Worm (Caenorhabditis elegans) whole organism, dauer: ENCODE measurements around the gene T27E7.3.

Experiments used
- unc-62 ChIP-seq: sonication (generic microtip); optimal IDR thresholded peaks from 2 replicates; lab custom pipeline; 2017; ENCODE audit warnings: missing biosample characterization, missing genetic modification reagents, missing genetic modification characterization

The T27E7.3 gene

ce11 chrIV:14528718-14529117 is at the start of gene T27E7.3:
Gene T27E7.3 (plus strand): TSS chrIV:14529018.
- no peak for TF ChIP-seq unc-62

- no peak for TF ChIP-seq unc-62
Measured at ce11 chrIV:14481984-14482383, 46.8 kb upstream of the T27E7.3 start, which contains the start of gene Y57G11A.4. Gene Y57G11A.4 (plus strand): TSS chrIV:14482284.

- no peak for TF ChIP-seq unc-62
Measured at ce11 chrIV:14483427-14483826, 45.4 kb upstream of the T27E7.3 start.

- TF ChIP-seq unc-62: no peak
Measured at ce11 chrIV:14491135-14491534, 37.7 kb upstream of the T27E7.3 start.

- no peak for TF ChIP-seq unc-62
Measured at ce11 chrIV:14495474-14495873, 33.3 kb upstream of the T27E7.3 start.

ce11 chrIV:14496494-14496893 is 32.3 kb upstream of the T27E7.3 start:
- no peak for TF ChIP-seq unc-62

- no peak for TF ChIP-seq unc-62
Measured at ce11 chrIV:14505066-14505465, 23.8 kb upstream of the T27E7.3 start, which contains the start of gene tag-273. Gene tag-273 (minus strand): TSS chrIV:14505166.

- no peak for TF ChIP-seq unc-62
Measured at ce11 chrIV:14506042-14506441, 22.8 kb upstream of the T27E7.3 start.

ce11 chrIV:14506995-14507394 is 21.8 kb upstream of the T27E7.3 start:
- TF ChIP-seq unc-62: no peak

ce11 chrIV:14512405-14512804 is 16.4 kb upstream of the T27E7.3 start, which contains the start of gene Y57G11A.5:
Gene Y57G11A.5 (minus strand): TSS chrIV:14512505.
- no peak for TF ChIP-seq unc-62

ce11 chrIV:14515162-14515561 is 13.7 kb upstream of the T27E7.3 start:
- no peak for TF ChIP-seq unc-62

ce11 chrIV:14519423-14519822 is 9.4 kb upstream of the T27E7.3 start, which contains the start of the genes Y57G11A.2 and T27E7.1:
Gene Y57G11A.2 (minus strand): TSS chrIV:14519523.
Gene T27E7.1 (plus strand): TSS chrIV:14519759.
- TF ChIP-seq unc-62: no peak

ce11 chrIV:14523568-14523967 is 5.2 kb upstream of the T27E7.3 start, which contains the start of gene srh-63:
Gene srh-63 (plus strand): TSS chrIV:14523868.
- no peak for TF ChIP-seq unc-62

- TF ChIP-seq unc-62: no peak
Measured at ce11 chrIV:14530031-14530430, 1.2 kb downstream of the T27E7.3 start.

ce11 chrIV:14532366-14532765 is 3.5 kb downstream of the T27E7.3 start:
- no peak for TF ChIP-seq unc-62

ce11 chrIV:14534967-14535366 is 6.1 kb downstream of the T27E7.3 start, which contains the start of gene T27E7.4:
Gene T27E7.4 (minus strand): TSS chrIV:14535067.
- TF ChIP-seq unc-62: no peak

ce11 chrIV:14536911-14537310 is 8.1 kb downstream of the T27E7.3 start, which contains the start of gene T27E7.5:
Gene T27E7.5 (plus strand): TSS chrIV:14537163.
- TF ChIP-seq unc-62: no peak

ce11 chrIV:14542517-14542916 is 13.7 kb downstream of the T27E7.3 start, which contains the start of gene pals-29:
Gene pals-29 (minus strand): TSS chrIV:14542617.
- no peak for TF ChIP-seq unc-62

- no peak for TF ChIP-seq unc-62
Measured at ce11 chrIV:14547292-14547691, 18.5 kb downstream of the T27E7.3 start.
